Fruit fly (Drosophila melanogaster) whole organism, embryonic: ENCODE measurements around the gene CG44271.

Experiments
- Abd-B ChIP-seq: fragments of 200-800 bp; sonication (Bioruptor generic); optimal IDR thresholded peaks from 2 replicates; lab custom pipeline; 2018; ENCODE audit warnings: missing biosample characterization, mild to moderate bottlenecking, missing genetic modification characterization, moderate library complexity
- Atf-2 ChIP-seq: fragments of 200-800 bp; sonication (Bioruptor generic); optimal IDR thresholded peaks from 2 replicates; lab custom pipeline; 2016; ENCODE audit warnings: missing biosample characterization, missing genetic modification characterization
- Awh ChIP-seq: fragments of 200-800 bp; sonication (Bioruptor generic); IDR thresholded peaks from 2 replicates; pipeline ENCODE4, ENCODE4 v1.3.6; 2022; ENCODE audit warnings: missing biosample characterization, missing genetic modification characterization
- B-H1 ChIP-seq: fragments of 200-800 bp; sonication (Bioruptor generic); IDR thresholded peaks from 3 replicates; pipeline ENCODE4 v1.3.6; 2022; ENCODE audit warnings: missing biosample characterization, missing genetic modification characterization
- CG10543 ChIP-seq: fragments of 200-800 bp; sonication (Bioruptor generic); optimal IDR thresholded peaks from 3 replicates; lab custom pipeline; 2017; ENCODE audit warnings: missing biosample characterization, mild to moderate bottlenecking, missing genetic modification characterization, moderate library complexity
- CG10654 ChIP-seq: fragments of 200-800 bp; sonication (Bioruptor generic); optimal IDR thresholded peaks from 2 replicates; lab custom pipeline; 2016; ENCODE audit warnings: missing biosample characterization, missing genetic modification characterization
- CG10959 ChIP-seq: fragments of 200-800 bp; sonication (Bioruptor generic); IDR thresholded peaks from 2 replicates; pipeline ENCODE4 v1.3.6; 2022; ENCODE audit warnings: missing biosample characterization, missing genetic modification characterization
- CG12155 ChIP-seq: fragments of 200-800 bp; sonication (Bioruptor generic); optimal IDR thresholded peaks from 3 replicates; lab custom pipeline; 2016; ENCODE audit warnings: missing biosample characterization, missing genetic modification characterization
- CG1529 ChIP-seq: fragments of 200-800 bp; sonication (Bioruptor generic); optimal IDR thresholded peaks from 3 replicates; lab custom pipeline; 2018; ENCODE audit warnings: missing biosample characterization, missing genetic modification characterization
- CG15479 ChIP-seq: fragments of 200-800 bp; sonication (Bioruptor generic); optimal IDR thresholded peaks from 3 replicates; lab custom pipeline; 2019; ENCODE audit warnings: missing biosample characterization, mild to moderate bottlenecking, missing genetic modification characterization, moderate library complexity
- CG15601 ChIP-seq: fragments of 200-800 bp; sonication (Bioruptor generic); optimal IDR thresholded peaks from 3 replicates; lab custom pipeline; 2019; ENCODE audit warnings: missing biosample characterization, mild to moderate bottlenecking, missing genetic modification characterization, moderate library complexity
- CG2199 ChIP-seq: fragments of 200-800 bp; sonication (Bioruptor generic); IDR thresholded peaks from 3 replicates; pipeline ENCODE4 v1.3.6; 2022; ENCODE audit warnings: missing biosample characterization, missing genetic modification characterization
- CG31365 ChIP-seq: fragments of 200-800 bp; sonication (Bioruptor generic); optimal IDR thresholded peaks from 2 replicates; lab custom pipeline; 2018; ENCODE audit warnings: missing biosample characterization, mild to moderate bottlenecking, missing genetic modification characterization
- CG3163 ChIP-seq: fragments of 200-800 bp; sonication (Bioruptor generic); optimal IDR thresholded peaks from 3 replicates; lab custom pipeline; 2016; ENCODE audit warnings: missing biosample characterization, missing genetic modification characterization
- CG3726 ChIP-seq: fragments of 200-800 bp; sonication (Bioruptor generic); IDR thresholded peaks from 3 replicates; pipeline ENCODE4, ENCODE4 v1.3.6; 2022; ENCODE audit warnings: missing biosample characterization, missing genetic modification characterization
- CG3847 ChIP-seq: fragments of 200-800 bp; sonication (Bioruptor generic); IDR thresholded peaks from 2 replicates; pipeline ENCODE4 v1.3.6; 2022; ENCODE audit warnings: missing biosample characterization, missing genetic modification characterization
- CG42726 ChIP-seq: fragments of 200-800 bp; sonication (Bioruptor generic); IDR thresholded peaks from 2 replicates; pipeline ENCODE4 v1.3.6; 2022; ENCODE audit warnings: missing biosample characterization, missing genetic modification characterization; ENCODE audit not compliant: partially characterized antibody
- CG4707 ChIP-seq: fragments of 200-800 bp; sonication (Bioruptor generic); optimal IDR thresholded peaks from 2 replicates; lab custom pipeline; 2018; ENCODE audit warnings: missing biosample characterization, mild to moderate bottlenecking, missing genetic modification characterization, moderate library complexity
- CG6175 ChIP-seq: fragments of 200-800 bp; sonication (Bioruptor generic); IDR thresholded peaks from 3 replicates; pipeline ENCODE4 v1.3.6; 2022; ENCODE audit warnings: missing biosample characterization, missing genetic modification characterization
- CG7271 ChIP-seq: fragments of 200-800 bp; sonication (Bioruptor generic); optimal IDR thresholded peaks from 2 replicates; lab custom pipeline; 2018; ENCODE audit warnings: missing biosample characterization, mild to moderate bottlenecking, missing genetic modification characterization, moderate library complexity
- CG7963 ChIP-seq: fragments of 200-800 bp; sonication (Bioruptor generic); IDR thresholded peaks from 3 replicates; pipeline ENCODE4 v1.3.6; 2022; ENCODE audit warnings: missing biosample characterization, missing genetic modification characterization; ENCODE audit not compliant: partially characterized antibody
- CG8281 ChIP-seq: fragments of 200-800 bp; sonication (Bioruptor generic); optimal IDR thresholded peaks from 2 replicates; lab custom pipeline; 2018; ENCODE audit warnings: missing biosample characterization, mild to moderate bottlenecking, missing genetic modification characterization, moderate library complexity
- CG8478 ChIP-seq: fragments of >200 bp; optimal IDR thresholded peaks from 2 replicates; lab custom pipeline; 2018
- Dll ChIP-seq: fragments of 200-800 bp; sonication (Bioruptor generic); IDR thresholded peaks from 4 replicates; pipeline ENCODE4 v1.3.6; 2022; ENCODE audit warnings: missing biosample characterization, missing genetic modification characterization; ENCODE audit not compliant: partially characterized antibody
- Hr78 ChIP-seq, 2 experiments: fragments of 200-800 bp in 1 of 2; fragments of >200 bp in 1 of 2; sonication (Bioruptor generic) in 1 of 2; optimal IDR thresholded peaks; 2 replicates each; lab custom pipeline; 2017 to 2019; ENCODE audit warnings: missing biosample characterization in 2 of 2, missing genetic modification characterization in 2 of 2, mild to moderate bottlenecking in 1 of 2, moderate library complexity in 1 of 2
- MESR4 ChIP-seq: fragments of 200-800 bp; sonication (Bioruptor generic); optimal IDR thresholded peaks from 2 replicates; lab custom pipeline; 2018; ENCODE audit warnings: missing biosample characterization, mild to moderate bottlenecking, missing genetic modification characterization, moderate library complexity
- Opbp ChIP-seq: fragments of 200-800 bp; sonication (Bioruptor generic); IDR thresholded peaks from 3 replicates; pipeline ENCODE4 v1.3.6; 2022; ENCODE audit warnings: missing biosample characterization, missing genetic modification characterization; ENCODE audit not compliant: partially characterized antibody
- YL-1 ChIP-seq: fragments of 200-800 bp; sonication (Bioruptor generic); optimal IDR thresholded peaks from 3 replicates; lab custom pipeline; 2017; ENCODE audit warnings: missing biosample characterization, mild to moderate bottlenecking, missing genetic modification characterization
- bbx ChIP-seq: fragments of 200-800 bp; sonication (Bioruptor generic); IDR thresholded peaks from 2 replicates; pipeline ENCODE4 v1.3.6; 2022; ENCODE audit warnings: missing biosample characterization, missing genetic modification characterization; ENCODE audit not compliant: partially characterized antibody
- cg ChIP-seq: fragments of 200-800 bp; sonication (Bioruptor generic); optimal IDR thresholded peaks from 3 replicates; lab custom pipeline; 2019; ENCODE audit warnings: missing biosample characterization, mild to moderate bottlenecking, missing genetic modification characterization, moderate library complexity
- chinmo ChIP-seq: fragments of 200-800 bp; sonication (Bioruptor generic); IDR thresholded peaks from 4 replicates; pipeline ENCODE4 v1.3.6; 2022; ENCODE audit warnings: missing biosample characterization, missing genetic modification characterization; ENCODE audit not compliant: partially characterized antibody
- chm ChIP-seq: fragments of 200-800 bp; sonication (Bioruptor generic); IDR thresholded peaks from 2 replicates; pipeline ENCODE4 v1.3.6; 2022; ENCODE audit warnings: missing biosample characterization, missing genetic modification characterization
- dmrt99B ChIP-seq: fragments of 200-800 bp; sonication (Bioruptor generic); optimal IDR thresholded peaks from 2 replicates; lab custom pipeline; 2018; ENCODE audit warnings: missing biosample characterization, mild to moderate bottlenecking, missing genetic modification characterization, moderate library complexity
- fd102C ChIP-seq: fragments of 200-800 bp; sonication (Bioruptor generic); optimal IDR thresholded peaks from 2 replicates; lab custom pipeline; 2018; ENCODE audit warnings: missing biosample characterization, mild to moderate bottlenecking, missing genetic modification characterization, moderate library complexity
- insv ChIP-seq, 2 experiments: fragments of 200-800 bp; sonication (Bioruptor generic); optimal IDR thresholded peaks; 3 replicates each; lab custom pipeline; 2016 to 2018; ENCODE audit warnings: missing biosample characterization in 2 of 2, missing genetic modification characterization in 2 of 2
- pzg ChIP-seq: fragments of 200-800 bp; sonication (Bioruptor generic); optimal IDR thresholded peaks from 3 replicates; lab custom pipeline; 2018; ENCODE audit warnings: missing biosample characterization, mild to moderate bottlenecking, missing genetic modification characterization, moderate library complexity
- rib ChIP-seq: fragments of 200-800 bp; sonication (Bioruptor generic); IDR thresholded peaks from 2 replicates; pipeline ENCODE4 v1.3.6; 2022; ENCODE audit warnings: missing biosample characterization, missing genetic modification characterization
- sd ChIP-seq: fragments of 200-800 bp; sonication (Bioruptor generic); optimal IDR thresholded peaks from 3 replicates; lab custom pipeline; 2018; ENCODE audit warnings: missing biosample characterization, mild to moderate bottlenecking, missing genetic modification characterization, moderate library complexity
- sens ChIP-seq: fragments of 200-800 bp; sonication (Bioruptor generic); peaks from one replicate; lab custom pipeline; 2016; ENCODE audit warnings: missing biosample characterization, missing genetic modification characterization

The CG44271 gene

dm6 chr2L:6723750-6724503 is 23.8 kb downstream of the CG44271 start, which contains the start of gene Liprin-alpha (continued):
- no peak for TF ChIP-seq CG7271 (tag; lab: Kevin White, UChicago)
- TF ChIP-seq Atf-2, result no peak
- TF ChIP-seq insv (GFP tag; optimal IDR thresholded peaks at IDR 0.05; lab: Kevin White, UChicago), result peak; percentile 14 to 92
- peak; percentile 96 for TF ChIP-seq CG6175 (GFP tag; lab: Robert Waterston, UW)
- TF ChIP-seq sd, result peak; percentile 99
- 0 out of 2 replicates have a peak, but pooled peaks have one; percentile 5 for TF ChIP-seq CG42726 (GFP tag; lab: Robert Waterston, UW)
- peak; percentile 79 for TF ChIP-seq MESR4 (GFP tag; lab: Kevin White, UChicago)
- peak; percentile 56; the same call in 1 of the 2 replicates for TF ChIP-seq chm (GFP tag; lab: Robert Waterston, UW)
- no peak for TF ChIP-seq B-H1 (GFP tag; lab: Robert Waterston, UW)
- TF ChIP-seq YL-1 (GFP tag; lab: Kevin White, UChicago), result peak; percentile 86
- no peak for TF ChIP-seq CG2199 (GFP tag; lab: Robert Waterston, UW)
- TF ChIP-seq cg (GFP tag; lab: Kevin White, UChicago), result peak; percentile 99
- peak; percentile 25 for TF ChIP-seq CG10543 (GFP tag; lab: Kevin White, UChicago)
- TF ChIP-seq CG8281, result no peak
- peak; percentile 43 for TF ChIP-seq sens (GFP tag; lab: Kevin White, UChicago)
- TF ChIP-seq fd102C (GFP tag; lab: Kevin White, UChicago), result no peak
- peak; percentile 87 for TF ChIP-seq CG1529 (GFP tag; lab: Kevin White, UChicago)
- TF ChIP-seq CG31365 (tag; lab: Kevin White, UChicago), result no peak
- no peak for TF ChIP-seq Abd-B (GFP tag; lab: Kevin White, UChicago)
- 0 out of 2 replicates have a peak, but pooled peaks have one; percentile 33 for TF ChIP-seq rib (GFP tag; lab: Robert Waterston, UW)
- peak; percentile 29; the same call in 1 of the 3 replicates for TF ChIP-seq Opbp (GFP tag; lab: Robert Waterston, UW)
- no peak for TF ChIP-seq CG10959 (GFP tag; lab: Robert Waterston, UW)
- TF ChIP-seq dmrt99B, result no peak
- peak; percentile 89 for TF ChIP-seq chinmo (GFP tag; lab: Robert Waterston, UW)
- no peak for TF ChIP-seq CG15601
- no peak for TF ChIP-seq CG3847
- TF ChIP-seq Hr78 (GFP tag; optimal IDR thresholded peaks at IDR 0.05; lab: Kevin White, UChicago), result peak in 1 of 2 experiments; percentile 57
- TF ChIP-seq CG8478, result peak; percentile 88
- 0 out of 2 replicates have a peak, but pooled peaks have one; percentile 37 for TF ChIP-seq Awh (GFP tag; lab: Robert Waterston, UW)
- TF ChIP-seq CG15479 (GFP tag; lab: Kevin White, UChicago), result peak; percentile 82
- TF ChIP-seq CG3726 (GFP tag; lab: Robert Waterston, UW), result no peak
- no peak for TF ChIP-seq CG3163 (GFP tag; lab: Kevin White, UChicago)
- TF ChIP-seq CG12155 (GFP tag; lab: Kevin White, UChicago), result no peak
- TF ChIP-seq CG7963 (GFP tag; lab: Robert Waterston, UW), result 0 out of 3 replicates have a peak, but pooled peaks have one; percentile 4
- TF ChIP-seq CG4707 (GFP tag; lab: Kevin White, UChicago), result no peak
- TF ChIP-seq pzg (GFP tag; lab: Kevin White, UChicago), result peak; percentile 36
- TF ChIP-seq Dll, result no peak
- no peak for TF ChIP-seq CG10654 (GFP tag; lab: Kevin White, UChicago)
- peak; percentile 44; the same call in 1 of the 2 replicates for TF ChIP-seq bbx
